Fruit fly (Drosophila melanogaster) whole organism, embryonic: Measurements from ENCODE around the gene CG1910.

Experiments
- CG10267 ChIP-seq: fragments of 200-800 bp; sonication (Bioruptor generic); optimal IDR thresholded peaks from 2 replicates; lab custom pipeline; 2018; ENCODE audit warnings: missing biosample characterization, mild to moderate bottlenecking, missing genetic modification characterization, moderate library complexity
- CG10654 ChIP-seq: fragments of 200-800 bp; sonication (Bioruptor generic); optimal IDR thresholded peaks from 2 replicates; lab custom pipeline; 2016; ENCODE audit warnings: missing biosample characterization, missing genetic modification characterization
- CG10979 ChIP-seq: fragments of 200-800 bp; sonication (Bioruptor generic); optimal IDR thresholded peaks from 2 replicates; lab custom pipeline; 2018; ENCODE audit warnings: missing biosample characterization, mild to moderate bottlenecking, missing genetic modification characterization, moderate library complexity
- CG12071 ChIP-seq: fragments of 200-800 bp; sonication (Bioruptor generic); optimal IDR thresholded peaks from 3 replicates; lab custom pipeline; 2018; ENCODE audit warnings: missing biosample characterization, mild to moderate bottlenecking, missing genetic modification characterization
- CG15696 ChIP-seq: fragments of 200-800 bp; sonication (Bioruptor generic); optimal IDR thresholded peaks from 2 replicates; lab custom pipeline; 2019; ENCODE audit warnings: missing biosample characterization, mild to moderate bottlenecking, missing genetic modification characterization, moderate library complexity
- CG1603 ChIP-seq: fragments of 200-800 bp; sonication (Bioruptor generic); optimal IDR thresholded peaks from 2 replicates; lab custom pipeline; 2019; ENCODE audit warnings: missing biosample characterization, mild to moderate bottlenecking, missing genetic modification characterization, moderate library complexity
- CG1647 ChIP-seq: fragments of 200-800 bp; sonication (Bioruptor generic); optimal IDR thresholded peaks from 3 replicates; lab custom pipeline; 2016; ENCODE audit warnings: missing biosample characterization, missing genetic modification characterization
- CG16815 ChIP-seq: fragments of 200-800 bp; sonication (Bioruptor generic); optimal IDR thresholded peaks from 3 replicates; lab custom pipeline; 2017; ENCODE audit warnings: missing biosample characterization, mild to moderate bottlenecking, missing genetic modification characterization
- CG16863 ChIP-seq: fragments of 200-800 bp; sonication (Bioruptor generic); optimal IDR thresholded peaks from 3 replicates; lab custom pipeline; 2016; ENCODE audit warnings: missing biosample characterization, missing genetic modification characterization
- CG2712 ChIP-seq: fragments of 200-800 bp; optimal IDR thresholded peaks from 3 replicates; lab custom pipeline; 2019; ENCODE audit warnings: missing biosample characterization, mild to moderate bottlenecking, missing genetic modification characterization, moderate library complexity
- CG31224 ChIP-seq: fragments of 200-800 bp; sonication (Bioruptor generic); IDR thresholded peaks from 2 replicates; pipeline ENCODE4 v1.3.6; 2022; ENCODE audit warnings: missing biosample characterization, missing genetic modification characterization
- CG31441 ChIP-seq: fragments of 200-800 bp; sonication (Bioruptor generic); IDR thresholded peaks from 2 replicates; pipeline ENCODE4 v1.3.6; 2022; ENCODE audit warnings: missing biosample characterization, missing genetic modification characterization
- CG33213 ChIP-seq: fragments of 200-800 bp; sonication (Bioruptor generic); optimal IDR thresholded peaks from 3 replicates; lab custom pipeline; 2016; ENCODE audit warnings: missing biosample characterization, missing genetic modification characterization
- CG33557 ChIP-seq: fragments of 200-800 bp; sonication (Bioruptor generic); optimal IDR thresholded peaks from 2 replicates; lab custom pipeline; 2019; ENCODE audit warnings: missing biosample characterization, mild to moderate bottlenecking, missing genetic modification characterization, moderate library complexity
- CG3407 ChIP-seq: fragments of 200-800 bp; sonication (Bioruptor generic); optimal IDR thresholded peaks from 2 replicates; lab custom pipeline; 2018; ENCODE audit warnings: missing biosample characterization, mild to moderate bottlenecking, missing genetic modification characterization
- CG4404 ChIP-seq: fragments of 200-800 bp; sonication (Bioruptor generic); IDR thresholded peaks from 2 replicates; pipeline ENCODE4 v1.3.6; 2022; ENCODE audit warnings: missing biosample characterization, missing genetic modification characterization
- CG4424 ChIP-seq: fragments of 200-800 bp; sonication (Bioruptor generic); optimal IDR thresholded peaks from 3 replicates; lab custom pipeline; 2016; ENCODE audit warnings: missing biosample characterization, missing genetic modification characterization
- CG8765 ChIP-seq: fragments of 200-800 bp; sonication (Bioruptor generic); IDR thresholded peaks from 2 replicates; pipeline ENCODE4 v1.3.6; 2022; ENCODE audit warnings: missing biosample characterization, missing genetic modification characterization
- CG9609 ChIP-seq: fragments of 200-800 bp; sonication (Bioruptor generic); optimal IDR thresholded peaks from 3 replicates; lab custom pipeline; 2016; ENCODE audit warnings: missing biosample characterization, missing genetic modification characterization
- CG9727 ChIP-seq: fragments of 200-800 bp; sonication (Bioruptor generic); optimal IDR thresholded peaks from 3 replicates; lab custom pipeline; 2017; ENCODE audit warnings: missing biosample characterization, mild to moderate bottlenecking, missing genetic modification characterization
- Chrac-16 ChIP-seq: fragments of 200-800 bp; sonication (Bioruptor generic); optimal IDR thresholded peaks from 3 replicates; lab custom pipeline; 2016; ENCODE audit warnings: missing biosample characterization, missing genetic modification characterization
- Drgx ChIP-seq: fragments of 200-800 bp; sonication (Bioruptor generic); IDR thresholded peaks from 2 replicates; pipeline ENCODE4 v1.3.6; 2022; ENCODE audit warnings: missing biosample characterization, missing genetic modification characterization
- Ets65A ChIP-seq: fragments of 200-800 bp; sonication (Bioruptor generic); peaks from one replicate; lab custom pipeline; 2016; ENCODE audit warnings: missing biosample characterization, missing genetic modification characterization
- Lpt ChIP-seq: fragments of >200 bp; optimal IDR thresholded peaks from 2 replicates; lab custom pipeline; 2018; ENCODE audit warnings: missing biosample characterization, missing genetic modification characterization
- Med ChIP-seq: fragments of 200-800 bp; sonication (Bioruptor generic); peaks from one replicate; lab custom pipeline; 2016; ENCODE audit warnings: missing biosample characterization, missing genetic modification characterization, mild to moderate bottlenecking, inconsistent platforms, moderate library complexity
- NC2β ChIP-seq: fragments of 200-800 bp; sonication (Bioruptor generic); optimal IDR thresholded peaks from 2 replicates; lab custom pipeline; 2016; ENCODE audit warnings: missing biosample characterization, missing genetic modification characterization
- Stat92E ChIP-seq, 3 experiments: fragments of >200 bp in 2 of 3; fragments of 200-800 bp in 1 of 3; sonication (Bioruptor generic) in 1 of 3; optimal IDR thresholded peaks; 2 replicates each; lab custom pipeline; 2017 to 2019; ENCODE audit warnings: missing biosample characterization in 3 of 3, missing genetic modification characterization in 3 of 3, mild to moderate bottlenecking in 1 of 3, moderate library complexity in 1 of 3
- Xrp1 ChIP-seq: fragments of 200-800 bp; sonication (Bioruptor generic); IDR thresholded peaks from 2 replicates; pipeline ENCODE4 v1.3.6; 2022; ENCODE audit warnings: missing biosample characterization, missing genetic modification characterization
- ara ChIP-seq: fragments of 200-800 bp; sonication (Bioruptor generic); IDR thresholded peaks from 2 replicates; pipeline ENCODE4 v1.3.6; 2022; ENCODE audit warnings: missing biosample characterization, missing genetic modification characterization
- az2 ChIP-seq: fragments of 200-800 bp; sonication (Bioruptor generic); optimal IDR thresholded peaks from 3 replicates; lab custom pipeline; 2016; ENCODE audit warnings: missing biosample characterization, missing genetic modification characterization
- bsh ChIP-seq, 2 experiments: fragments of 200-800 bp; sonication (Bioruptor generic); optimal IDR thresholded peaks; 2 replicates each; lab custom pipeline; 2017 to 2018; ENCODE audit warnings: mild to moderate bottlenecking in 2 of 2, missing biosample characterization in 2 of 2, missing genetic modification characterization in 2 of 2, moderate library complexity in 1 of 2
- chif ChIP-seq, 2 experiments: fragments of 200-800 bp; sonication (Bioruptor generic); optimal IDR thresholded peaks; 3 replicates each; lab custom pipeline; 2016; ENCODE audit warnings: missing biosample characterization in 2 of 2, missing genetic modification characterization in 2 of 2
- crol ChIP-seq: fragments of 200-800 bp; sonication (Bioruptor generic); IDR thresholded peaks from 2 replicates; pipeline ENCODE4 v1.3.6; 2022; ENCODE audit warnings: missing biosample characterization, missing genetic modification characterization
- danr ChIP-seq: fragments of 200-800 bp; sonication (Bioruptor generic); IDR thresholded peaks from 2 replicates; pipeline ENCODE4 v1.3.6; 2022; ENCODE audit warnings: missing biosample characterization, missing genetic modification characterization
- disco-r ChIP-seq: fragments of 200-800 bp; sonication (Bioruptor generic); optimal IDR thresholded peaks from 2 replicates; lab custom pipeline; 2016; ENCODE audit warnings: missing biosample characterization, missing genetic modification characterization
- dmrt11E ChIP-seq: fragments of 200-800 bp; sonication (Bioruptor generic); optimal IDR thresholded peaks from 3 replicates; lab custom pipeline; 2018; ENCODE audit warnings: missing biosample characterization, mild to moderate bottlenecking, missing genetic modification characterization, moderate library complexity
- fd3F ChIP-seq: fragments of 200-800 bp; sonication (Bioruptor generic); optimal IDR thresholded peaks from 2 replicates; lab custom pipeline; 2018; ENCODE audit warnings: missing biosample characterization, mild to moderate bottlenecking, missing genetic modification characterization, moderate library complexity
- gem ChIP-seq: fragments of 200-800 bp; sonication (Bioruptor generic); optimal IDR thresholded peaks from 2 replicates; lab custom pipeline; 2019; ENCODE audit warnings: missing biosample characterization, mild to moderate bottlenecking, missing genetic modification characterization, moderate library complexity
- lbe ChIP-seq: fragments of 200-800 bp; sonication (Bioruptor generic); optimal IDR thresholded peaks from 2 replicates; lab custom pipeline; 2016; ENCODE audit warnings: missing biosample characterization, mild to moderate bottlenecking, missing genetic modification characterization
- pfk ChIP-seq: fragments of 200-800 bp; sonication (Bioruptor generic); optimal IDR thresholded peaks from 2 replicates; lab custom pipeline; 2018; ENCODE audit warnings: missing biosample characterization, mild to moderate bottlenecking, missing genetic modification characterization, moderate library complexity
- phol ChIP-seq: fragments of 200-800 bp; sonication (Bioruptor generic); optimal IDR thresholded peaks from 3 replicates; lab custom pipeline; 2018; ENCODE audit warnings: missing biosample characterization, mild to moderate bottlenecking, missing genetic modification characterization, moderate library complexity
- pnt ChIP-seq: fragments of 200-800 bp; sonication (Bioruptor generic); optimal IDR thresholded peaks from 3 replicates; lab custom pipeline; 2016; ENCODE audit warnings: missing biosample characterization, missing genetic modification characterization
- prd ChIP-seq, 3 experiments: fragments of >200 bp in 2 of 3; fragments of 200-800 bp in 1 of 3; sonication (Bioruptor generic) in 1 of 3; optimal IDR thresholded peaks in 2 of 3; IDR thresholded peaks in 1 of 3; 2 replicates in 2 of 3; 3 replicates in 1 of 3; pipeline versions ENCODE4 v1.3.6 to Lab custom; 2017 to 2022; ENCODE audit warnings: missing biosample characterization in 1 of 3, missing genetic modification characterization in 1 of 3
- pum ChIP-seq: fragments of 200-800 bp; sonication (Bioruptor generic); optimal IDR thresholded peaks from 2 replicates; lab custom pipeline; 2016; ENCODE audit warnings: missing biosample characterization, missing genetic modification characterization
- ranshi ChIP-seq: fragments of 200-800 bp; sonication (Bioruptor generic); IDR thresholded peaks from 2 replicates; pipeline ENCODE4 v1.3.6; 2022; ENCODE audit warnings: missing biosample characterization, missing genetic modification characterization
- sim ChIP-seq: fragments of 200-800 bp; sonication (Bioruptor generic); IDR thresholded peaks from 2 replicates; pipeline ENCODE4 v1.3.6; 2022; ENCODE audit warnings: missing biosample characterization, missing genetic modification characterization
- sima ChIP-seq: fragments of 200-800 bp; sonication (Bioruptor generic); optimal IDR thresholded peaks from 2 replicates; lab custom pipeline; 2016; ENCODE audit warnings: missing biosample characterization, missing genetic modification characterization
- vnd ChIP-seq: fragments of 200-800 bp; sonication (Bioruptor generic); IDR thresholded peaks from 3 replicates; pipeline ENCODE4 v1.3.6; 2022; ENCODE audit warnings: missing biosample characterization, missing genetic modification characterization; ENCODE audit not compliant: partially characterized antibody
- zfh1 ChIP-seq: fragments of 200-800 bp; sonication (Bioruptor generic); IDR thresholded peaks from 3 replicates; pipeline ENCODE4 v1.3.6; 2022; ENCODE audit warnings: missing biosample characterization, missing genetic modification characterization

Gene CG1910

DNA sequence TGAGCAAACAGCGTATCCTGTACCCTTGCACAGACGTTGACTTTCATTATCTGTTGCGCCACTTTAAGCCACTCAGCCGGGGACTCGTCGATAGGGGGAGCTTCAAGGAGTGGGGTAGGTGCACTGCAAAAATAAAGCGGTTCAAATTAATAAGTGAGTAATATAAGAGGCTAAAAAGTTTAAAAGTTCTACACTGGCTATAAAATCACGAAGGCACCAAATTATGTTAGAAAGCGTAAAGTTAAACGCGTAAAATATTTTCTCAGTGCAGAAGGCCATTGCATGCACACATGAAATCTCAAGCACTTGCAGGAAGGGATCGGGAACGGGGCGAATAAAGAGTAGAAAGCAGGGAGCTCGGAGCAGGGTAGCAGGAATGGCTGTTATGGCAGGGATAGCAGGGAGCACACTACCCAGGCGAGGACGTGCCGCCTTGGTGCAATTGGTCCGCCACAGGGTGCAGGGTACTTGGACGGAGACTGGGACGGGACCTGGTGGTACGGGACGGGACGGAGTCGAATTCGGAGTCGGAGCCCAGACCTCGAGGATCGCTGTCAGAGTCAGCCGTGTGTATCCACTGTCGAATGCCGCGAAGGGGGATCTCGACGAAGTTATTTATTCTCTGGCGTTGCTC lies 49.2 kb upstream of the CG1910 start:
- TF ChIP-seq CG16815 (GFP tag; lab: Kevin White, UChicago) (peak; percentile 25), Chrac-16 (GFP tag; lab: Kevin White, UChicago) (no peak), lbe (GFP tag; lab: Kevin White, UChicago) (peak; percentile 88), Ets65A (GFP tag; lab: Kevin White, UChicago) (peak; percentile 87), zfh1 (0 out of 3 replicates have a peak, but pooled peaks have one; percentile 29), danr (GFP tag; lab: Robert Waterston, UW) (no peak), az2 (GFP tag; lab: Kevin White, UChicago) (peak; percentile 4), CG33213 (GFP tag; lab: Kevin White, UChicago) (no peak), CG3407 (GFP tag; lab: Kevin White, UChicago) (no peak), CG9609 (GFP tag; lab: Kevin White, UChicago) (peak; percentile 1), CG33557 (GFP tag; lab: Kevin White, UChicago) (no peak), NC2β (GFP tag; lab: Kevin White, UChicago) (no peak), chif (GFP tag; optimal IDR thresholded peaks at IDR 0.05; lab: Kevin White, UChicago) (peak in 1 of 2 experiments; percentile 6), CG16863 (GFP tag; lab: Kevin White, UChicago) (no peak), Xrp1 (peak; percentile 38; the same call in 1 of the 2 replicates), CG10267 (tag; lab: Kevin White, UChicago) (peak; percentile 11), pfk (GFP tag; lab: Kevin White, UChicago) (no peak), bsh (GFP tag; optimal IDR thresholded peaks at IDR 0.05; lab: Kevin White, UChicago) (peak; percentile 7 to 49), Lpt (GFP tag; lab: Kevin White, UChicago) (peak; percentile 3), fd3F (GFP tag; lab: Kevin White, UChicago) (no peak), dmrt11E (tag; lab: Kevin White, UChicago) (peak; percentile 65), CG1647 (GFP tag; lab: Kevin White, UChicago) (no peak), ara (peak; percentile 55; the same call in 1 of the 2 replicates), Drgx (GFP tag; lab: Robert Waterston, UW) (peak; percentile 61), CG15696 (tag; lab: Kevin White, UChicago) (peak; percentile 20), prd (optimal IDR thresholded peaks at IDR 0.05; lab: Kevin White, UChicago) (no peak), prd (GFP tag; IDR thresholded peaks at IDR 0.05; lab: Robert Waterston, UW) (peak; percentile 23; the same call in 1 of the 3 replicates), Stat92E (GFP tag; optimal IDR thresholded peaks at IDR 0.05; lab: Kevin White, UChicago) (no peak), CG4404 (GFP tag; lab: Robert Waterston, UW) (peak; percentile 8; the same call in 1 of the 2 replicates), CG1603 (tag; lab: Kevin White, UChicago) (peak; percentile 26), sim (GFP tag; lab: Robert Waterston, UW) (0 out of 2 replicates have a peak, but pooled peaks have one; percentile 11), CG8765 (GFP tag; lab: Robert Waterston, UW) (no peak), CG31224 (GFP tag; lab: Robert Waterston, UW) (no peak), pnt (GFP tag; lab: Kevin White, UChicago) (no peak), Med (GFP tag; lab: Kevin White, UChicago) (peak; percentile 24), vnd (GFP tag; lab: Robert Waterston, UW) (no peak), disco-r (no peak), phol (peak; percentile 16), crol (GFP tag; lab: Robert Waterston, UW) (no peak), gem (tag; lab: Kevin White, UChicago) (peak; percentile 30), CG4424 (GFP tag; lab: Kevin White, UChicago) (peak; percentile 32), CG2712 (peak; percentile 35), CG9727 (GFP tag; lab: Kevin White, UChicago) (peak; percentile 37), CG10654 (GFP tag; lab: Kevin White, UChicago) (no peak), CG10979 (tag; lab: Kevin White, UChicago) (peak; percentile 48), sima (no peak), CG31441 (0 out of 2 replicates have a peak, but pooled peaks have one; percentile 11), CG12071 (GFP tag; lab: Kevin White, UChicago) (no peak), ranshi (GFP tag; lab: Robert Waterston, UW) (no peak), pum (GFP tag; lab: Kevin White, UChicago) (peak; percentile 1)
